Worm (Caenorhabditis elegans) whole organism, L4 larva: ENCODE results near the gene nfi-1.

ENCODE experiments used
- F44E2.7 ChIP-seq: fragments of 200-800 bp; sonication (Bioruptor generic); IDR thresholded peaks from 2 replicates; pipeline ENCODE4 v2.1.2; 2022; ENCODE audit warnings: missing genetic modification characterization, missing compliant biosample characterization
- aha-1 ChIP-seq: fragments of 150-350 bp; peaks from one replicate; lab custom pipeline; 2014; ENCODE audit warnings: missing biosample characterization, missing genetic modification characterization
- arid-1 ChIP-seq: fragments of 200-800 bp; sonication (Bioruptor generic); conservative IDR thresholded peaks from 2 replicates; pipeline ENCODE4 v1.3.6; 2022; ENCODE audit warnings: missing genetic modification reagents, missing genetic modification characterization, missing compliant biosample characterization
- attf-4 ChIP-seq: sonication (generic microtip); optimal IDR thresholded peaks from 3 replicates; lab custom pipeline; 2017; ENCODE audit warnings: missing biosample characterization, missing genetic modification characterization
- ceh-20 ChIP-seq: fragments of 200-800 bp; sonication (Bioruptor generic); IDR thresholded peaks from 2 replicates; pipeline ENCODE4 v1.3.6; 2022; ENCODE audit warnings: missing genetic modification reagents, missing genetic modification characterization, missing compliant biosample characterization
- ceh-28 ChIP-seq: fragments of 150-350 bp; optimal IDR thresholded peaks from 2 replicates; lab custom pipeline; 2014; ENCODE audit warnings: missing biosample characterization, missing genetic modification reagents, missing genetic modification characterization
- ceh-82 ChIP-seq: sonication (generic microtip); optimal IDR thresholded peaks from 2 replicates; lab custom pipeline; 2017; ENCODE audit warnings: missing biosample characterization, missing genetic modification characterization
- cey-2 ChIP-seq: sonication (generic microtip); optimal IDR thresholded peaks from 3 replicates; lab custom pipeline; 2017; ENCODE audit warnings: missing genetic modification characterization, mild to moderate bottlenecking, missing compliant biosample characterization, antibody characterized with exemption, borderline replicate concordance; ENCODE audit not compliant: insufficient read depth
- daf-16 ChIP-seq, 3 experiments: sonication (generic microtip); optimal IDR thresholded peaks; 2 replicates each; lab custom pipeline; 2016 to 2017; ENCODE audit warnings: missing genetic modification characterization in 3 of 3, missing genetic modification reagents in 3 of 3, mild to moderate bottlenecking in 2 of 3, missing compliant biosample characterization in 2 of 3, missing biosample characterization in 1 of 3, moderate library complexity in 1 of 3
- dmd-6 ChIP-seq: fragments of 200-800 bp; sonication (Bioruptor generic); IDR thresholded peaks from 2 replicates; pipeline ENCODE4 v1.3.6; 2022; ENCODE audit warnings: missing genetic modification reagents, missing genetic modification characterization, missing compliant biosample characterization
- dpl-1 ChIP-seq: fragments of 150-350 bp; optimal IDR thresholded peaks from 2 replicates; lab custom pipeline; 2014; ENCODE audit warnings: missing biosample characterization, missing genetic modification reagents, missing genetic modification characterization
- duxl-1 ChIP-seq: sonication (generic microtip); optimal IDR thresholded peaks from 2 replicates; lab custom pipeline; 2016; ENCODE audit warnings: mild to moderate bottlenecking, missing genetic modification characterization, moderate library complexity, missing compliant biosample characterization; ENCODE audit not compliant: poor library complexity
- fos-1 ChIP-seq: fragments of 150-350 bp; optimal IDR thresholded peaks from 2 replicates; lab custom pipeline; 2014; ENCODE audit warnings: missing biosample characterization, missing genetic modification characterization
- gei-8 ChIP-seq: fragments of 200-800 bp; sonication (Bioruptor generic); optimal IDR thresholded peaks from 2 replicates; lab custom pipeline; 2018; ENCODE audit warnings: mild to moderate bottlenecking, missing genetic modification characterization, missing compliant biosample characterization
- hlh-11 ChIP-seq: fragments of 200-800 bp; sonication (Bioruptor generic); optimal IDR thresholded peaks from 2 replicates; lab custom pipeline; 2018; ENCODE audit warnings: mild to moderate bottlenecking, missing genetic modification characterization, missing compliant biosample characterization
- jun-1 ChIP-seq: fragments of 150-350 bp; optimal IDR thresholded peaks from 2 replicates; lab custom pipeline; 2014; ENCODE audit warnings: missing biosample characterization, missing genetic modification reagents, missing genetic modification characterization
- lim-7 ChIP-seq: fragments of 200-800 bp; sonication (Bioruptor generic); IDR thresholded peaks from 2 replicates; pipeline ENCODE4 v1.3.6; 2022; ENCODE audit warnings: missing genetic modification characterization, missing compliant biosample characterization
- lin-1 ChIP-seq: fragments of 200-800 bp; sonication (Bioruptor generic); IDR thresholded peaks from 2 replicates; pipeline ENCODE4 v1.3.6; 2022; ENCODE audit warnings: missing genetic modification reagents, missing genetic modification characterization, missing compliant biosample characterization
- lin-13 ChIP-seq: fragments of 150-350 bp; optimal IDR thresholded peaks from 2 replicates; lab custom pipeline; 2014; ENCODE audit warnings: missing biosample characterization, missing genetic modification reagents, missing genetic modification characterization
- lin-15B ChIP-seq: fragments of 150-350 bp; sonication (generic microtip); optimal IDR thresholded peaks from 3 replicates; lab custom pipeline; 2014; ENCODE audit warnings: missing biosample characterization, missing genetic modification characterization
- lin-39 ChIP-seq: fragments of 150-350 bp; optimal IDR thresholded peaks from 2 replicates; lab custom pipeline; 2014; ENCODE audit warnings: missing biosample characterization, missing genetic modification reagents, missing genetic modification characterization
- lir-3 ChIP-seq: sonication (generic microtip); optimal IDR thresholded peaks from 2 replicates; lab custom pipeline; 2016; ENCODE audit warnings: mild to moderate bottlenecking, missing genetic modification characterization, missing compliant biosample characterization
- lsy-2 ChIP-seq, 2 experiments: fragments of 150-350 bp in 1 of 2; sonication (generic microtip) in 1 of 2; optimal IDR thresholded peaks; 2 replicates each; lab custom pipeline; 2014 to 2017; ENCODE audit warnings: missing biosample characterization in 2 of 2, missing genetic modification characterization in 2 of 2
- madf-5 ChIP-seq, 2 experiments: fragments of 200-800 bp; sonication (Bioruptor generic); IDR thresholded peaks; 2 replicates each; pipeline ENCODE4 v1.3.6; 2022; ENCODE audit warnings: missing compliant biosample characterization in 2 of 2, missing genetic modification characterization in 2 of 2
- mdt-29 ChIP-seq: fragments of 200-800 bp; sonication (Bioruptor generic); IDR thresholded peaks from 2 replicates; pipeline ENCODE4 v1.3.6; 2022; ENCODE audit warnings: missing genetic modification reagents, missing genetic modification characterization, missing compliant biosample characterization
- mep-1 ChIP-seq: fragments of 150-350 bp; sonication (generic microtip); optimal IDR thresholded peaks from 3 replicates; lab custom pipeline; 2014; ENCODE audit warnings: missing biosample characterization, missing genetic modification characterization
- mxl-2 ChIP-seq: fragments of 200-800 bp; sonication (Bioruptor generic); conservative IDR thresholded peaks from 2 replicates; pipeline ENCODE4 v1.3.6; 2022; ENCODE audit warnings: missing genetic modification reagents, missing genetic modification characterization, missing compliant biosample characterization
- nhr-102 ChIP-seq: sonication (generic microtip); optimal IDR thresholded peaks from 2 replicates; lab custom pipeline; 2016; ENCODE audit warnings: mild to moderate bottlenecking, missing genetic modification characterization, moderate library complexity, missing compliant biosample characterization
- nhr-28 ChIP-seq: fragments of 150-350 bp; optimal IDR thresholded peaks from 2 replicates; lab custom pipeline; 2014; ENCODE audit warnings: missing biosample characterization, missing genetic modification characterization
- nhr-41 ChIP-seq: fragments of 200-800 bp; sonication (Bioruptor generic); IDR thresholded peaks from 2 replicates; pipeline ENCODE4 v1.3.6; 2022; ENCODE audit warnings: missing genetic modification reagents, missing genetic modification characterization, missing compliant biosample characterization
- nhr-48 ChIP-seq: sonication (generic microtip); optimal IDR thresholded peaks from 2 replicates; lab custom pipeline; 2016; ENCODE audit warnings: mild to moderate bottlenecking, missing genetic modification characterization, missing compliant biosample characterization
- nhr-6 ChIP-seq: fragments of 150-350 bp; optimal IDR thresholded peaks from 2 replicates; lab custom pipeline; 2014; ENCODE audit warnings: missing biosample characterization, missing genetic modification characterization
- nhr-77 ChIP-seq: fragments of 150-350 bp; optimal IDR thresholded peaks from 2 replicates; lab custom pipeline; 2014; ENCODE audit warnings: missing biosample characterization, missing genetic modification characterization
- saeg-2 ChIP-seq: fragments of 200-800 bp; sonication (Bioruptor generic); IDR thresholded peaks from 2 replicates; pipeline ENCODE4 v1.3.6; 2022; ENCODE audit warnings: missing genetic modification reagents, missing genetic modification characterization, missing compliant biosample characterization
- spr-1 ChIP-seq: sonication (generic microtip); optimal IDR thresholded peaks from 2 replicates; lab custom pipeline; 2016; ENCODE audit warnings: mild to moderate bottlenecking, missing genetic modification characterization, missing compliant biosample characterization
- spr-3 ChIP-seq: fragments of 200-800 bp; sonication (Bioruptor generic); optimal IDR thresholded peaks from 2 replicates; lab custom pipeline; 2018; ENCODE audit warnings: mild to moderate bottlenecking, missing genetic modification characterization, missing compliant biosample characterization
- tra-1 ChIP-seq: fragments of 200-800 bp; sonication (Bioruptor generic); IDR thresholded peaks from 2 replicates; pipeline ENCODE4 v1.3.6; 2022; ENCODE audit warnings: missing genetic modification reagents, missing genetic modification characterization, missing compliant biosample characterization
- unc-62 ChIP-seq, 3 experiments: fragments of 150-350 bp in 1 of 3; sonication (generic microtip); optimal IDR thresholded peaks in 2 of 3; peaks in 1 of 3; 1 replicate in 1 of 3; 2 replicates in 2 of 3; lab custom pipeline; 2014 to 2017; ENCODE audit warnings: missing biosample characterization in 3 of 3, missing genetic modification characterization in 3 of 3, missing genetic modification reagents in 3 of 3, missing genotype in 1 of 3
- zag-1 ChIP-seq: fragments of 150-350 bp; optimal IDR thresholded peaks from 2 replicates; lab custom pipeline; 2014; ENCODE audit warnings: missing biosample characterization, missing genetic modification characterization
- zfp-3 ChIP-seq: fragments of 200-800 bp; sonication (Bioruptor generic); conservative IDR thresholded peaks from 2 replicates; pipeline ENCODE4 v1.3.6; 2022; ENCODE audit warnings: missing genetic modification reagents, missing genetic modification characterization, missing compliant biosample characterization
- zip-2 ChIP-seq: fragments of 150-350 bp; optimal IDR thresholded peaks from 2 replicates; lab custom pipeline; 2014; ENCODE audit warnings: missing biosample characterization, missing genetic modification characterization
- ztf-11 ChIP-seq: fragments of 150-350 bp; optimal IDR thresholded peaks from 2 replicates; lab custom pipeline; 2014; ENCODE audit warnings: missing biosample characterization, missing genetic modification characterization

nfi-1 gene

ce11 chrII:7521420-7521819 lies 16.6 kb upstream of the nfi-1 start:
- TF ChIP-seq mep-1 (tag; lab: Kevin White, UChicago): no peak
- no peak for TF ChIP-seq fos-1 (tag; lab: Kevin White, UChicago)
- TF ChIP-seq hlh-11 (tag; lab: Kevin White, UChicago): no peak
- TF ChIP-seq spr-1 (tag; lab: Kevin White, UChicago): no peak
- TF ChIP-seq zip-2 (tag; lab: Kevin White, UChicago): no peak
- TF ChIP-seq unc-62 (GFP tag; optimal IDR thresholded peaks at IDR 0.05 in 1 of 2; lab: Kevin White, UChicago): peak in 1 of 2 experiments; percentile 95
- no peak for TF ChIP-seq unc-62 (tag; optimal IDR thresholded peaks at IDR 0.05; lab: Kevin White, UChicago)

- no peak for TF ChIP-seq saeg-2 (GFP tag; lab: Robert Waterston, UW)
- no peak for TF ChIP-seq lin-15B (tag; lab: Kevin White, UChicago)
- no peak for TF ChIP-seq tra-1 (GFP tag; lab: Robert Waterston, UW)
- no peak for TF ChIP-seq daf-16 (GFP tag; optimal IDR thresholded peaks at IDR 0.05; lab: Kevin White, UChicago)
- no peak for TF ChIP-seq daf-16 (tag; optimal IDR thresholded peaks at IDR 0.05; lab: Kevin White, UChicago)
- TF ChIP-seq nhr-6 (tag; lab: Kevin White, UChicago): no peak
- TF ChIP-seq lim-7 (GFP tag; lab: Robert Waterston, UW): no peak
- no peak for TF ChIP-seq hlh-11 (tag; lab: Kevin White, UChicago)
- TF ChIP-seq F44E2.7 (GFP tag; lab: Robert Waterston, UW): no peak
- TF ChIP-seq spr-3 (GFP tag; lab: Kevin White, UChicago): no peak
- no peak for TF ChIP-seq nhr-77 (tag; lab: Kevin White, UChicago)
- no peak for TF ChIP-seq dmd-6
- TF ChIP-seq lsy-2 (tag; optimal IDR thresholded peaks at IDR 0.05; lab: Kevin White, UChicago): no peak
- TF ChIP-seq nhr-48 (tag; lab: Kevin White, UChicago): no peak
- no peak for TF ChIP-seq mdt-29
- no peak for TF ChIP-seq jun-1 (tag; lab: Kevin White, UChicago)
- TF ChIP-seq mxl-2: no peak
- no peak for TF ChIP-seq nhr-102
- no peak for TF ChIP-seq ceh-28 (tag; lab: Kevin White, UChicago)
- no peak for TF ChIP-seq ceh-20 (GFP tag; lab: Robert Waterston, UW)
- TF ChIP-seq madf-5 (GFP tag; IDR thresholded peaks at IDR 0.05; lab: Robert Waterston, UW): no peak
Measured at ce11 chrII:7523281-7523680, 14.7 kb upstream of the nfi-1 start, which contains the start of gene ZK1290.15. ZK1290.15 (plus strand) TSS chrII:7523581.

ce11 chrII:7525458-7525857 lies 12.5 kb upstream of the nfi-1 start, which contains the start of the genes ZK1290.7 and rnh-1.1:
ZK1290.7 (minus strand) TSS chrII:7525558.
rnh-1.1 (plus strand) TSS chrII:7525738.
- peak in 1 of 2 experiments; percentile 40 for TF ChIP-seq unc-62 (GFP tag; optimal IDR thresholded peaks at IDR 0.05 in 1 of 2; lab: Kevin White, UChicago)
- TF ChIP-seq unc-62 (tag; optimal IDR thresholded peaks at IDR 0.05; lab: Kevin White, UChicago): no peak
- TF ChIP-seq lir-3 (tag; lab: Kevin White, UChicago): no peak

- TF ChIP-seq arid-1 (GFP tag; lab: Robert Waterston, UW) (no peak), zfp-3 (GFP tag; lab: Robert Waterston, UW) (peak; percentile 64; the same call in 1 of the 2 replicates), nhr-6 (tag; lab: Kevin White, UChicago) (peak; percentile 53), duxl-1 (tag; lab: Kevin White, UChicago) (no peak), daf-16 (GFP tag; optimal IDR thresholded peaks at IDR 0.05; lab: Kevin White, UChicago) (peak in 1 of 2 experiments; percentile 47), daf-16 (tag; optimal IDR thresholded peaks at IDR 0.05; lab: Kevin White, UChicago) (peak; percentile 86), ceh-82 (no peak), lin-13 (no peak), lin-39 (tag; lab: Kevin White, UChicago) (no peak), saeg-2 (GFP tag; lab: Robert Waterston, UW) (0 out of 2 replicates have a peak, but pooled peaks have one; percentile 57), ceh-20 (GFP tag; lab: Robert Waterston, UW) (peak; percentile 61), ztf-11 (tag; lab: Kevin White, UChicago) (no peak), hlh-11 (tag; lab: Kevin White, UChicago) (peak; percentile 96), attf-4 (tag; lab: Kevin White, UChicago) (no peak), mxl-2 (peak; percentile 97), zag-1 (tag; lab: Kevin White, UChicago) (no peak), unc-62 (GFP tag; optimal IDR thresholded peaks at IDR 0.05 in 1 of 2; lab: Kevin White, UChicago) (peak in 1 of 2 experiments; percentile 4), unc-62 (tag; optimal IDR thresholded peaks at IDR 0.05; lab: Kevin White, UChicago) (no peak), aha-1 (tag; lab: Kevin White, UChicago) (peak; percentile 98), lin-1 (GFP tag; lab: Robert Waterston, UW) (peak; percentile 89), dpl-1 (peak; percentile 33), gei-8 (GFP tag; lab: Kevin White, UChicago) (no peak), cey-2 (tag; lab: Kevin White, UChicago) (peak; percentile 81), nhr-28 (tag; lab: Kevin White, UChicago) (peak; percentile 74), nhr-77 (tag; lab: Kevin White, UChicago) (peak; percentile 52), dmd-6 (peak; percentile 99), mdt-29 (peak; percentile 86), nhr-41 (GFP tag; lab: Robert Waterston, UW) (peak; percentile 76; the same call in 1 of the 2 replicates), tra-1 (GFP tag; lab: Robert Waterston, UW) (peak; percentile 91)
Measured at ce11 chrII:7528210-7528609, 9.8 kb upstream of the nfi-1 start.
